Fruit fly (Drosophila melanogaster): ENCODE results near the gene Alp11.

Gene Alp11

DNA sequence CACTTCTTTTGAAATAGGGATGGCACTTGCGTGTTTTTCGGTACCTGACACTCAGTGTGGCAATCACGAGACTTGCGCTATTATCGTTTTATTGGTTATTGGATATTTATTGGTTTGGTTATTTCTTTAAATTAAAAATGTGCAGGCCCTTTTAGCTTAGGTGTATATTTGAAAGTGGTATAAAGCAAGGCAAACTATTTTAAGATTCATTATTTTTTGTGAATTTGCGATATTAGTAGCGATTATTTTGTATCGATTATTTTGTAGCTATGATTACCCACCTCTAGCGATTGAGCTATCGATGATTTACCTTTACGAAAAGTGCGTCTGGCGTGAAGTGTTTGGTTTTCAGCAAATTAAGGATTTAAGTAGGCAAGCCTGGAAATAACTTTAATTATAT lies 4.7 kb upstream of the Alp11 start, which contains the start of the genes CG9215 and CG8097 (continued):
- TF ChIP-seq ems (GFP tag; optimal IDR thresholded peaks at IDR 0.05) (no peak), Stat92E (GFP tag; optimal IDR thresholded peaks at IDR 0.05) (peak in 1 of 3 experiments; percentile 36), CG11456 (GFP tag; IDR thresholded peaks at IDR 0.05) (no peak), Blimp-1 (GFP tag; optimal IDR thresholded peaks at IDR 0.05) (no peak), CG11560 (tag; IDR thresholded peaks at IDR 0.05) (no peak), Rfx (GFP tag; IDR thresholded peaks at IDR 0.05) (peak; percentile 45; the same call in 1 of the 2 replicates), pum (GFP tag; optimal IDR thresholded peaks at IDR 0.05) (peak; percentile 23), CG34376 (GFP tag; optimal IDR thresholded peaks at IDR 0.05) (peak; percentile 27), Sry-δ (GFP tag; optimal IDR thresholded peaks at IDR 0.05) (peak; percentile 98), CG1602 (GFP tag; optimal IDR thresholded peaks at IDR 0.05) (no peak), Eip74EF (GFP tag; optimal IDR thresholded peaks at IDR 0.05) (no peak), CG2199 (GFP tag; IDR thresholded peaks at IDR 0.05) (no peak), CG7928 (GFP tag; optimal IDR thresholded peaks at IDR 0.05) (no peak), CG17568 (GFP tag; optimal IDR thresholded peaks at IDR 0.05) (no peak), mirr (GFP tag; optimal IDR thresholded peaks at IDR 0.05) (no peak), crp (GFP tag; optimal IDR thresholded peaks at IDR 0.05) (peak in 1 of 2 experiments; percentile 25), ato (GFP tag; IDR thresholded peaks at IDR 0.05; ENCODE audit: partially characterized antibody) (peak; percentile 70), disco-r (GFP tag; optimal IDR thresholded peaks at IDR 0.05) (no peak), gce (GFP tag; IDR thresholded peaks at IDR 0.05) (no peak), Asciz (GFP tag; optimal IDR thresholded peaks at IDR 0.05) (no peak), D19B (GFP tag; optimal IDR thresholded peaks at IDR 0.05) (no peak), CG2678 (tag; optimal IDR thresholded peaks at IDR 0.05) (no peak), cwo (GFP tag; optimal IDR thresholded peaks at IDR 0.05) (no peak), CG13424 (tag; optimal IDR thresholded peaks at IDR 0.05) (peak; percentile 50), TFAM (GFP tag; optimal IDR thresholded peaks at IDR 0.05) (no peak), CG6175 (GFP tag; IDR thresholded peaks at IDR 0.05) (no peak), HmgZ (tag; optimal IDR thresholded peaks at IDR 0.05) (peak; percentile 44), toy (GFP tag; IDR thresholded peaks at IDR 0.05) (no peak), CG18764 (GFP tag; optimal IDR thresholded peaks at IDR 0.05) (no peak), E2f2 (GFP tag; IDR thresholded peaks at IDR 0.05) (peak; percentile 64), CG11723 (GFP tag; optimal IDR thresholded peaks at IDR 0.05) (no peak), Dll (GFP tag; IDR thresholded peaks at IDR 0.05; ENCODE audit: partially characterized antibody) (peak; percentile 98), CG12744 (GFP tag; optimal IDR thresholded peaks at IDR 0.05) (no peak), tgo (GFP tag; IDR thresholded peaks at IDR 0.05) (no peak), unpg (GFP tag; optimal IDR thresholded peaks at IDR 0.05) (no peak), CG7963 (GFP tag; IDR thresholded peaks at IDR 0.05; ENCODE audit: partially characterized antibody) (peak; percentile 82), CG8388 (GFP tag; optimal IDR thresholded peaks at IDR 0.05) (peak; percentile 8), CG6765 (GFP tag; optimal IDR thresholded peaks at IDR 0.05) (no peak), CG3847 (GFP tag; IDR thresholded peaks at IDR 0.05) (peak; percentile 43), org-1 (GFP tag; optimal IDR thresholded peaks at IDR 0.05) (no peak), stc (GFP tag; IDR thresholded peaks at IDR 0.05) (no peak), CG4404 (GFP tag; IDR thresholded peaks at IDR 0.05) (no peak), nau (GFP tag; optimal IDR thresholded peaks at IDR 0.05) (no peak), CG7745 (tag; optimal IDR thresholded peaks at IDR 0.05) (no peak), CG5245 (GFP tag; optimal IDR thresholded peaks at IDR 0.05) (no peak), gsb (GFP tag; IDR thresholded peaks at IDR 0.05) (no peak), Sox100B (GFP tag; optimal IDR thresholded peaks at IDR 0.05) (no peak), CG4854 (GFP tag; optimal IDR thresholded peaks at IDR 0.05) (no peak), CG12299 (tag; optimal IDR thresholded peaks at IDR 0.05) (no peak), Taf1 (GFP tag; IDR thresholded peaks at IDR 0.05) (no peak), CG4820 (GFP tag; optimal IDR thresholded peaks at IDR 0.05) (peak; percentile 0)

Measured in whole organism, embryonic.